Fruit fly (Drosophila melanogaster): Measurements from ENCODE around the gene eIF3d2.

dm6 chr3R:12239166-12239565, 44.4 kb upstream of the eIF3d2 start, which contains the start of gene Cyp313a3:
- no peak for TF ChIP-seq CG8478 (optimal IDR thresholded peaks at IDR 0.05)
- no peak for TF ChIP-seq CTCF (optimal IDR thresholded peaks at IDR 0.05)
